Fruit fly (Drosophila melanogaster): ENCODE results near the gene CG4751.

CG4751 gene

DNA sequence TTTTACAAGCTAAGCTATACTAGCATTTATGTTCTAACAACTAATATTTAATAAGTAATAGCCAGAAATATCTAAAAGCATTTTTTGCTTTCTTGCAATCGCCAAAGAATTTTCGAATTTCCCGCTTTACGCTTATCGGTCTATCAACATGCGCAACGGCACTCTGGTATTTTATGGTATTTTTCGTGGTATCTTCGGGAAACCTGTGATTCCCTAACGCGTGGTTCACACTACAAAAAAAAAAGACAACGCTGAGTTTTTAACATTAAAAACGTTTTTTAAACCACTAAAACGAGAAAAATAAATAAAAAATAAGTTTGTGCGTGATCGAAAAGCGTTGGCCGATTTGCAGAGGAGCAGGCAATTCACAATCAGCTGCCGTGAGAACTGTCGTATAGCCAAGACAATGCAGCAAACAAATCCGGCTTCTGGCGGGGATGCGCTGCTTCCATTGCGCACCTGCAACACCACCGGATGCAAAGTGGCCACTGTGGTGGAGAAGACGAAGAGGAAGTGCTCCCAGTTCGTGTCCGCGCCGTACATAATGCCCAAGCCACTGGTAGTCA is 48.4 kb downstream of the CG4751 start, which contains the start of gene Boh2 (continued):
- peak; percentile 74 for TF ChIP-seq sqz (GFP tag; optimal IDR thresholded peaks at IDR 0.05)
- no peak for TF ChIP-seq CG3065 (GFP tag; optimal IDR thresholded peaks at IDR 0.05)
- TF ChIP-seq CG12391 (tag; optimal IDR thresholded peaks at IDR 0.05): no peak
- TF ChIP-seq CG31365 (tag; optimal IDR thresholded peaks at IDR 0.05): no peak
- TF ChIP-seq CG17328 (GFP tag; IDR thresholded peaks at IDR 0.05): no peak
- peak; percentile 26 for TF ChIP-seq CG1603 (tag; optimal IDR thresholded peaks at IDR 0.05)
- peak; percentile 27 for TF ChIP-seq Med (GFP tag)
- TF ChIP-seq sens-2 (GFP tag; IDR thresholded peaks at IDR 0.05): no peak
- TF ChIP-seq CG1792 (GFP tag; optimal IDR thresholded peaks at IDR 0.05): no peak
- TF ChIP-seq CG14050 (GFP tag; IDR thresholded peaks at IDR 0.05): no peak
- TF ChIP-seq CG13775 (GFP tag; optimal IDR thresholded peaks at IDR 0.05): no peak
- TF ChIP-seq tna (GFP tag; IDR thresholded peaks at IDR 0.05; ENCODE audit: partially characterized antibody): no peak
- TF ChIP-seq CG31441 (GFP tag; IDR thresholded peaks at IDR 0.05): no peak
- no peak for TF ChIP-seq org-1 (GFP tag; optimal IDR thresholded peaks at IDR 0.05)
- no peak for TF ChIP-seq CG12744 (GFP tag; optimal IDR thresholded peaks at IDR 0.05)
- 0 out of 2 replicates have a peak, but pooled peaks have one; percentile 20 for TF ChIP-seq CG13287 (GFP tag; IDR thresholded peaks at IDR 0.05; ENCODE audit: partially characterized antibody)
- no peak for TF ChIP-seq Atf3 (GFP tag; optimal IDR thresholded peaks at IDR 0.05)
- TF ChIP-seq klu (GFP tag; IDR thresholded peaks at IDR 0.05): no peak
- no peak for TF ChIP-seq CG2875 (GFP tag; optimal IDR thresholded peaks at IDR 0.05)
- TF ChIP-seq Stat92E (GFP tag; optimal IDR thresholded peaks at IDR 0.05): no peak
- no peak for TF ChIP-seq Kr (GFP tag; optimal IDR thresholded peaks at IDR 0.05)
- peak; percentile 72 for TF ChIP-seq stwl (tag; optimal IDR thresholded peaks at IDR 0.05)
- TF ChIP-seq ewg (GFP tag; optimal IDR thresholded peaks at IDR 0.05): peak; percentile 100
- no peak for TF ChIP-seq grn (GFP tag; optimal IDR thresholded peaks at IDR 0.05)
- TF ChIP-seq CG17385 (GFP tag; optimal IDR thresholded peaks at IDR 0.05): no peak
- TF ChIP-seq Mes4 (GFP tag; optimal IDR thresholded peaks at IDR 0.05): no peak
- peak; percentile 69 for TF ChIP-seq sens (GFP tag)
- no peak for TF ChIP-seq CG43689 (GFP tag; IDR thresholded peaks at IDR 0.05)
- no peak for TF ChIP-seq CG15601 (tag; optimal IDR thresholded peaks at IDR 0.05)
- no peak for TF ChIP-seq ase (GFP tag; IDR thresholded peaks at IDR 0.05)
- TF ChIP-seq knrl (GFP tag; IDR thresholded peaks at IDR 0.05; ENCODE audit: partially characterized antibody): 0 out of 3 replicates have a peak, but pooled peaks have one; percentile 10
- no peak for TF ChIP-seq CG30403 (GFP tag; optimal IDR thresholded peaks at IDR 0.05)
- TF ChIP-seq CG6683 (GFP tag; optimal IDR thresholded peaks at IDR 0.05): no peak
- TF ChIP-seq pzg (GFP tag; optimal IDR thresholded peaks at IDR 0.05): peak; percentile 44
- no peak for TF ChIP-seq Oaz (GFP tag; IDR thresholded peaks at IDR 0.05)
- TF ChIP-seq Myb (GFP tag; optimal IDR thresholded peaks at IDR 0.05): peak; percentile 4
- TF ChIP-seq chm (GFP tag; IDR thresholded peaks at IDR 0.05): no peak
- no peak for TF ChIP-seq abd-A (tag; optimal IDR thresholded peaks at IDR 0.05)
- TF ChIP-seq CG18476 (GFP tag; optimal IDR thresholded peaks at IDR 0.05): no peak
- peak; percentile 24; the same call in 1 of the 2 replicates for TF ChIP-seq MBD-R2 (GFP tag; IDR thresholded peaks at IDR 0.05)
- no peak for TF ChIP-seq Six4 (GFP tag; optimal IDR thresholded peaks at IDR 0.05)
- peak; percentile 78 for TF ChIP-seq CG9797 (GFP tag; optimal IDR thresholded peaks at IDR 0.05)
- no peak for TF ChIP-seq exex (tag; optimal IDR thresholded peaks at IDR 0.05)
- TF ChIP-seq CG6272 (GFP tag; IDR thresholded peaks at IDR 0.05): no peak
- no peak for TF ChIP-seq zfh1 (GFP tag; IDR thresholded peaks at IDR 0.05)
- TF ChIP-seq YL-1 (GFP tag; optimal IDR thresholded peaks at IDR 0.05): peak; percentile 7
- no peak for TF ChIP-seq CG12155 (GFP tag; optimal IDR thresholded peaks at IDR 0.05)
- no peak for TF ChIP-seq CG8944 (GFP tag; optimal IDR thresholded peaks at IDR 0.05)
- TF ChIP-seq CG3838 (GFP tag; optimal IDR thresholded peaks at IDR 0.05): no peak
- no peak for TF ChIP-seq CkIIα-i1 (GFP tag; IDR thresholded peaks at IDR 0.05)
- no peak for TF ChIP-seq CG4854 (GFP tag; optimal IDR thresholded peaks at IDR 0.05)

Measured in whole organism, embryonic.